Fruit fly (Drosophila melanogaster): ENCODE results near the gene CG7886.

dm6 chr3R:14631911-14632310 lies 10.5 kb downstream of the CG7886 start:
- no peak for TF ChIP-seq ttk (optimal IDR thresholded peaks at IDR 0.05)
- TF ChIP-seq psq (optimal IDR thresholded peaks at IDR 0.05): no peak
- TF ChIP-seq h (optimal IDR thresholded peaks at IDR 0.05): no peak
